Worm (Caenorhabditis elegans) whole organism, L1 larva: ENCODE data around the gene C55A6.1.

Source experiments
- fos-1 ChIP-seq: fragments of 150-350 bp; optimal IDR thresholded peaks from 2 replicates; lab custom pipeline; 2014; ENCODE audit warnings: missing biosample characterization, missing genetic modification characterization
- lin-35 ChIP-seq, 2 experiments: fragments of 150-350 bp; optimal IDR thresholded peaks; 2 replicates each; lab custom pipeline; 2014; ENCODE audit warnings: missing biosample characterization in 2 of 2, missing genetic modification characterization in 2 of 2, missing genetic modification reagents in 2 of 2
- lin-39 ChIP-seq: fragments of 150-350 bp; optimal IDR thresholded peaks from 2 replicates; lab custom pipeline; 2014; ENCODE audit warnings: missing biosample characterization, missing genetic modification reagents, missing genetic modification characterization
- nhr-47 ChIP-seq: sonication (generic microtip); optimal IDR thresholded peaks from 2 replicates; lab custom pipeline; 2016; ENCODE audit warnings: mild to moderate bottlenecking, missing genetic modification characterization, moderate library complexity, missing compliant biosample characterization
- nhr-76 ChIP-seq: sonication (generic microtip); optimal IDR thresholded peaks from 2 replicates; lab custom pipeline; 2017; ENCODE audit warnings: missing biosample characterization, missing genetic modification characterization

DNA sequence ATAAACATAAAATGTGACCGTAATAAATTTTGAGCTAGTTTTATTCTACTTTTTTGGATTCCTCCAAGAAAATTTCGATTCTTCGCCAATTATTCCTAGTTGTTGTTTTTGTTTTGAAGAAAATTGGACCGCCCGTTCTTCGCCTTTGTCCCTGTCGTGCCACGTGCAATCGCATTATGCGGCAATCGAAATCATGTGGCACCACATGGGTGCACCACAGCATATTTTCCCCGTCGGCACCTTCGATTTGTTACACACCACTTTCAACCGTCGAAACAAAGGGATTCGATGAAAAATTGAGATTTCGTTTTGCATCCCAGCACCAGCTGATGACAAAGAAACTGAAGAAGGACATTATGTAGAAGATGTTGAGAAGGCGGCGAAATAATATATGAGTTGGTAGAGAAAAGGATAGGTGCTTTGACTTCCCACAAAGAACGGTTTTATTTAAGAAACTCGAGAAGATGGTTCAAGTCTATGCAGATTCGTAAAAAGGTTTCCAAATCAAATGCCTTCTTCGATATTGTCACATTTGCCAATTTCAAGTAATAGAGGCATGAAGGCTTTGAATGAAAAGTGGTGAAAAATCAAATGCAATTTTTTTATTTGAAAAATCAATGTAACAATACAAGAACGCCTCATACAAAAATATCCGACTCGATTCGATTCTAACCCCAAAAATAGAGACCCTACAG, 24.0 kb upstream of the C55A6.1 start:
- no peak for TF ChIP-seq lin-35 (GFP tag; optimal IDR thresholded peaks at IDR 0.05; lab: Kevin White, UChicago)
- TF ChIP-seq fos-1 (tag; lab: Kevin White, UChicago), result no peak
- no peak for TF ChIP-seq nhr-76
- no peak for TF ChIP-seq lin-39 (tag; lab: Kevin White, UChicago)
- no peak for TF ChIP-seq nhr-47 (tag; lab: Kevin White, UChicago)
